Fruit fly (Drosophila melanogaster): Measurements from ENCODE around the gene Mybbp1A.
A peak's percentile ranks its signal among the peaks of the same experiment; 100 is the strongest.

DNA sequence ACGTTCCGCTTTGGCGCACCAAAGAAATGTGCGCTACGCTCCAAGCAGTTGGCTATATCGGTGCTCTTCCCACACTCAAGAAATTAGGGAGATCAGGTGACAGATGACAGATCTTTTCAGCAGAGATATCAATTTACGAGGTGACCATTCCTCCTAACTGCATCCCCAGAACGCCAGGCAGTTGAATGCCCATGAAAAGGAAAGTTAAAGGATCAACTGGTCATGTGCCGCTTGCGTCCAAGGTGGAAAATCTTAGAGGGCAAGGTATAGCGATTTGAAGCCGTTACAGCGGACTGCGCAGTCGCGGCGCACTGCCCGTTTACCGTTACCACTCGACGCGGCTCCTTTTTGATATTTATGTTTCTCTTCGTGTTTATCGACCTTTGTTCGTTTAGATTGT lies 11.0 kb upstream of the Mybbp1A start:
- TF ChIP-seq pad (GFP tag; optimal IDR thresholded peaks at IDR 0.05) (no peak), CG11617 (GFP tag; optimal IDR thresholded peaks at IDR 0.05) (no peak), tj (GFP tag; optimal IDR thresholded peaks at IDR 0.05) (no peak), CG1620 (GFP tag; optimal IDR thresholded peaks at IDR 0.05) (no peak), CG7045 (GFP tag; optimal IDR thresholded peaks at IDR 0.05) (no peak), cic (GFP tag; optimal IDR thresholded peaks at IDR 0.05) (no peak), CG7101 (tag; optimal IDR thresholded peaks at IDR 0.05) (no peak), kay (GFP tag; ENCODE audit: borderline replicate concordance) (no peak), Clk (GFP tag; optimal IDR thresholded peaks at IDR 0.05) (no peak), Crg-1 (GFP tag; optimal IDR thresholded peaks at IDR 0.05) (no peak), bab1 (GFP tag; optimal IDR thresholded peaks at IDR 0.05) (peak; percentile 27)
